Worm (Caenorhabditis elegans): ENCODE data around the gene C13A2.5.
"Not testable (repeated sequence)": the region's sequence is repeated elsewhere in the genome, so short reads cannot be mapped to it uniquely, and the experiment has no call there.

C13A2.5 gene

DNA sequence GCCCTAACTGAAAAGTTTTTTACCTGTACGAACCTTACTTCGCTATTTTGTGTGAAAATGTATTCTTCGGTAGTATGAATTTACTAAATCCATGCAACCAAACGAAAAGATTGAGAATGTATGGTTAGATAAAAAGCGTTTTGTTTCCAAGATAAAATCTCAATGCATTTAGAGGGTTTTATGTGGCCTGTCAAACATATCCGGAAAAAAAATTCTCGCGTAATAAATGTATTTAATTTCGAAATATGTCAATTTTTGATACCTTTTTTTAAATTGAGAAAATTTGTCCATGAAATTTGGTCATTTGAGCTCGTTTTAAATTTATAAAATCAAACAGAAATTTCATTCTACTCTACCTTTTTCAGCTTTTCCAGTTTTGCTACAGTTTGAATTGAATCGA, 19.7 kb downstream of the C13A2.5 start, which contains the start of gene F07G11.4:
Gene F07G11.4 (minus strand): TSS at position 101 of the 400 bp plus-strand sequence.
- TF ChIP-seq ceh-34 (tag; optimal IDR thresholded peaks at IDR 0.05), result no peak
- no peak for TF ChIP-seq sdc-2 (tag; optimal IDR thresholded peaks at IDR 0.05)
- TF ChIP-seq fax-1 (tag; optimal IDR thresholded peaks at IDR 0.05), result no peak
- TF ChIP-seq nhr-11 (tag; optimal IDR thresholded peaks at IDR 0.05), result no peak
- no peak for TF ChIP-seq ceh-45 (GFP tag; IDR thresholded peaks at IDR 0.05)
- TF ChIP-seq elt-2 (tag; optimal IDR thresholded peaks at IDR 0.05), result no peak
- no peak for TF ChIP-seq hlh-13 (GFP tag; optimal IDR thresholded peaks at IDR 0.05)
- no peak for TF ChIP-seq sox-2 (GFP tag; IDR thresholded peaks at IDR 0.05)
- no peak for TF ChIP-seq hlh-6 (tag; optimal IDR thresholded peaks at IDR 0.05)
- TF ChIP-seq pha-2 (tag; optimal IDR thresholded peaks at IDR 0.05), result no peak
- TF ChIP-seq F13H6.1 (tag; optimal IDR thresholded peaks at IDR 0.05), result no peak
- TF ChIP-seq ceh-30 (tag; optimal IDR thresholded peaks at IDR 0.05), result no peak
- no peak for TF ChIP-seq pha-4 (tag; optimal IDR thresholded peaks at IDR 0.05)
- no peak for TF ChIP-seq fkh-10 (GFP tag; optimal IDR thresholded peaks at IDR 0.05)

DNA sequence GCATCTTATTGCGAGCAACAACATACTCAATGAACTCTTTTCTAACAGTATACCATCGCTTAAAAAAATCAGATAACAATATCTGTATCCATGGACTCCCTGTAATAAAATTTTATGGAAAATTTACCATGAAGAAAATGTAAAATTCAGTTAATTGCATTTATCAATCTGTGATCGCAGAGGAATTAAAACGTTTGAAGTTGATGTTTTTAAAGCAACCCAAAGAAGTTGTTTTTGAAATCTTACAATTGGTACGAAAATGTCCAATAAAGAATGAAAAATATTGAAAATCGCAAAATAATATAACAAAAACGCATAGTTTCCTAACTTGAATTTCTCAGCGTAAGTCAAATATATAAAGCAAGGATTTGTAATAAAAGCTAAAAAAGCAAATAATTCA, 21.7 kb downstream of the C13A2.5 start, which contains the start of gene srj-32:
Gene srj-32 (minus strand): TSS at position 101 of the 400 bp plus-strand sequence.
- TF ChIP-seq ceh-22 (tag; optimal IDR thresholded peaks at IDR 0.05) (no peak), npax-4 (tag; optimal IDR thresholded peaks at IDR 0.05) (no peak), T23F11.4 (GFP tag; optimal IDR thresholded peaks at IDR 0.05) (no peak), ceh-30 (tag; optimal IDR thresholded peaks at IDR 0.05) (no peak), zip-5 (tag; optimal IDR thresholded peaks at IDR 0.05) (no peak), fkh-10 (GFP tag; optimal IDR thresholded peaks at IDR 0.05) (no peak), unc-3 (GFP tag; conservative IDR thresholded peaks at IDR 0.05) (no peak), unc-3 (tag; optimal IDR thresholded peaks at IDR 0.05) (no peak), ref-2 (tag; optimal IDR thresholded peaks at IDR 0.05) (no peak), sox-2 (GFP tag; IDR thresholded peaks at IDR 0.05) (no peak), elt-4 (tag; optimal IDR thresholded peaks at IDR 0.05) (no peak), dve-1 (tag; optimal IDR thresholded peaks at IDR 0.05) (no peak), ztf-16 (tag; optimal IDR thresholded peaks at IDR 0.05) (no peak), unc-55 (GFP tag; optimal IDR thresholded peaks at IDR 0.05) (no peak)

DNA sequence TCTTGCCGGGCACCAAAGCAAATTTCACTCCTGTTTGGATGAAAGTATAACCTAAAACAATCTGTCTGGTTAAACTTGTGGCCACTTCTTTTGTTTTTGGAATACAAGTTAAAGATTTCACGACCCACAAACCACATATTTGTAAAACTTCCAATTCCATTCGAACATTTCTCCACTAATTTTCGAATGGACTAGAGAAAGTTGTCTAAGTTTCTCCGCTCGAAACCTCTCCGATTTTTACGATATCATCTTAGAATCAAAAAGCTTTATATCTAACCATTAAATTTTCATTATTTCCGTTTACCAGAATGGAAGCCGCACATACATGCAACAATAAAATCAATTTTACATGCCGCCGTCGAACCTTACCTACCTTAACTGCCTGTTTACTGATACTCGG, 22.9 kb downstream of the C13A2.5 start, which contains the start of gene F07G11.3:
Gene F07G11.3 (plus strand): TSS at position 301 of the 400 bp plus-strand sequence.
- no peak for TF ChIP-seq tbx-7 (tag; optimal IDR thresholded peaks at IDR 0.05)
- TF ChIP-seq madf-2 (tag; optimal IDR thresholded peaks at IDR 0.05), result no peak
- no peak for TF ChIP-seq ets-4 (tag; optimal IDR thresholded peaks at IDR 0.05)
- no peak for TF ChIP-seq syd-9 (tag; optimal IDR thresholded peaks at IDR 0.05)
- no peak for TF ChIP-seq sox-4 (tag; optimal IDR thresholded peaks at IDR 0.05)
- no peak for TF ChIP-seq K09A11.1 (tag; optimal IDR thresholded peaks at IDR 0.05; ENCODE audit: insufficient read depth)
- no peak for TF ChIP-seq tbx-2 (tag; optimal IDR thresholded peaks at IDR 0.05)
- TF ChIP-seq fax-1 (tag; optimal IDR thresholded peaks at IDR 0.05), result no peak
- no peak for TF ChIP-seq gmeb-2 (tag; optimal IDR thresholded peaks at IDR 0.05)
- no peak for TF ChIP-seq elt-4 (tag; optimal IDR thresholded peaks at IDR 0.05)
- no peak for TF ChIP-seq K02D7.2 (tag; optimal IDR thresholded peaks at IDR 0.05)
- no peak for TF ChIP-seq ttx-3 (tag; optimal IDR thresholded peaks at IDR 0.05)
- no peak for TF ChIP-seq F13H6.1 (tag; optimal IDR thresholded peaks at IDR 0.05)
- TF ChIP-seq ceh-18 (tag; optimal IDR thresholded peaks at IDR 0.05), result no peak
- TF ChIP-seq nhr-232 (tag; optimal IDR thresholded peaks at IDR 0.05), result no peak
- no peak for TF ChIP-seq ztf-16 (tag; optimal IDR thresholded peaks at IDR 0.05)
- no peak for TF ChIP-seq unc-3 (GFP tag; conservative IDR thresholded peaks at IDR 0.05)
- no peak for TF ChIP-seq unc-3 (tag; optimal IDR thresholded peaks at IDR 0.05)
- TF ChIP-seq zip-5 (tag; optimal IDR thresholded peaks at IDR 0.05), result no peak

DNA sequence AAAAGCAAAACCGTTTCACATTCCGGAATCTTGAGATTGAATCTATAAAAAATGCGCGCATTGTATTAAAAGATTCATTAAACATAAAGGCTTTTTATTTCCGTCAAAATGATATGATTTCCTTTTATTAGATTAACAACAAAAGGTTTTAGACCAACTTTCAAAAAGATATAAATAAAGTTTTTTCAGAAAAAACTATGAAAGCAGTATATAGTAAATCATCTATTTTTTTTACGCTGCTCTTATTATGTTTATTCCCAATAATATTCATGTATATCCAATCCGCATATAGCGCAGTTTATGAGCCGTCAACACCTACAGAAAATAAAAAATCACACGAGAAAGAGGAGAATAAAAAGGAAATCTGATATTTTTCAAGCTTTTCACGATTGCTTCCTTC, 28.9 kb downstream of the C13A2.5 start, which contains the start of gene F07G11.2:
Gene F07G11.2 (plus strand): TSS at position 301 of the 400 bp plus-strand sequence.
- TF ChIP-seq ref-2 (tag; optimal IDR thresholded peaks at IDR 0.05); hlh-13 (GFP tag; optimal IDR thresholded peaks at IDR 0.05); hlh-8 (tag; optimal IDR thresholded peaks at IDR 0.05): not testable (repeated sequence)
